Worm (Caenorhabditis elegans) whole organism, midembryonic: ENCODE data around the gene srt-29.
A peak's percentile ranks its signal among the peaks of the same experiment; 100 is the strongest.

Source experiments
- T22C8.4 ChIP-seq: fragments of 200-800 bp; sonication (Bioruptor generic); IDR thresholded peaks from 2 replicates; pipeline ENCODE4 v1.3.6; 2022; ENCODE audit warnings: missing genetic modification characterization, missing compliant biosample characterization
- flt-1 ChIP-seq: fragments of 200-800 bp; sonication (Bioruptor generic); IDR thresholded peaks from 2 replicates; pipeline ENCODE4 v1.3.6; 2022; ENCODE audit warnings: missing genetic modification characterization, missing compliant biosample characterization
- klf-2 ChIP-seq: fragments of 200-800 bp; sonication (Bioruptor generic); conservative IDR thresholded peaks from 2 replicates; pipeline ENCODE4 v1.3.6; 2022; ENCODE audit warnings: missing genetic modification reagents, missing genetic modification characterization, missing compliant biosample characterization
- ref-1 ChIP-seq: fragments of 200-800 bp; sonication (Bioruptor generic); conservative IDR thresholded peaks from 2 replicates; pipeline ENCODE4 v1.3.6; 2022; ENCODE audit warnings: missing genetic modification reagents, missing genetic modification characterization, missing compliant biosample characterization
- ztf-23 ChIP-seq: fragments of 200-800 bp; sonication (Bioruptor generic); IDR thresholded peaks from 2 replicates; pipeline ENCODE4 v1.3.6; 2022; ENCODE audit warnings: missing genetic modification reagents, missing genetic modification characterization, missing compliant biosample characterization
- ztf-29 ChIP-seq: fragments of 200-800 bp; sonication (Bioruptor generic); IDR thresholded peaks from 2 replicates; pipeline ENCODE4 v1.3.6; 2022; ENCODE audit warnings: missing genetic modification reagents, missing genetic modification characterization, missing compliant biosample characterization

- TF ChIP-seq ztf-23 (GFP tag; lab: Robert Waterston, UW) (no peak), T22C8.4 (no peak), klf-2 (0 out of 2 replicates have a peak, but pooled peaks have one; percentile 11), ztf-29 (GFP tag; lab: Robert Waterston, UW) (no peak), ref-1 (GFP tag; lab: Robert Waterston, UW) (no peak), flt-1 (GFP tag; lab: Robert Waterston, UW) (no peak)
Measured at ce11 chrV:2758437-2758836, 39.5 kb upstream of the srt-29 start.
